Worm (Caenorhabditis elegans) whole organism, L4/young adult: ENCODE measurements around the gene H43I07.4.

ENCODE experiments used
- W03F9.2 ChIP-seq: fragments of 150-350 bp; optimal IDR thresholded peaks from 2 replicates; lab custom pipeline; 2014; ENCODE audit warnings: missing biosample characterization, missing genetic modification characterization
- him-1 ChIP-seq: sonication (generic microtip); optimal IDR thresholded peaks from 2 replicates; lab custom pipeline; 2016; ENCODE audit warnings: missing genotype, missing genetic modification reagents, missing genetic modification characterization, missing compliant biosample characterization

- TF ChIP-seq him-1 (no peak), W03F9.2 (no peak)
These were observed 20.2 kb downstream of the H43I07.4 start, which contains the start of gene nlp-13 for ce11 chrV:4236118-4236517.
